Fruit fly (Drosophila melanogaster): Measurements from ENCODE around the gene CG44362.

The CG44362 gene

dm6 chr3L:11365432-11366318 lies 31.7 kb upstream of the CG44362 start (continued):
- TF ChIP-seq acj6 (GFP tag; optimal IDR thresholded peaks at IDR 0.05) (peak; percentile 56), Sox15 (GFP tag; optimal IDR thresholded peaks at IDR 0.05) (peak; percentile 55), CG6854 (GFP tag; optimal IDR thresholded peaks at IDR 0.05) (no peak), Hr4 (GFP tag; optimal IDR thresholded peaks at IDR 0.05) (peak; percentile 68), Sox14 (GFP tag; optimal IDR thresholded peaks at IDR 0.05) (peak; percentile 21), dsx (GFP tag; optimal IDR thresholded peaks at IDR 0.05; ENCODE audit: poor library complexity, severe bottlenecking) (peak; percentile 87), CG6276 (GFP tag; optimal IDR thresholded peaks at IDR 0.05) (no peak), salr (GFP tag; optimal IDR thresholded peaks at IDR 0.05) (peak in 1 of 2 experiments; percentile 47), CG8319 (GFP tag; optimal IDR thresholded peaks at IDR 0.05) (no peak), CG32006 (GFP tag; optimal IDR thresholded peaks at IDR 0.05) (peak; percentile 83)

- TF ChIP-seq fd85E (GFP tag; optimal IDR thresholded peaks at IDR 0.05): no peak
- no peak for TF ChIP-seq Sox14 (GFP tag; optimal IDR thresholded peaks at IDR 0.05)
- TF ChIP-seq CG8119 (GFP tag; IDR thresholded peaks at IDR 0.05): peak; percentile 74; the same call in 2 of the 3 replicates
- TF ChIP-seq dsx (GFP tag; optimal IDR thresholded peaks at IDR 0.05; ENCODE audit: poor library complexity, severe bottlenecking): peak; percentile 66
- no peak for TF ChIP-seq CG34406 (GFP tag; optimal IDR thresholded peaks at IDR 0.05)
- peak; percentile 77 for TF ChIP-seq eg (GFP tag; IDR thresholded peaks at IDR 0.05)
- TF ChIP-seq cyc (GFP tag; optimal IDR thresholded peaks at IDR 0.05): no peak
- TF ChIP-seq Hr38 (GFP tag; optimal IDR thresholded peaks at IDR 0.05): no peak
- no peak for TF ChIP-seq fkh (GFP tag; optimal IDR thresholded peaks at IDR 0.05)
- TF ChIP-seq svp (GFP tag): no peak
- TF ChIP-seq topi (GFP tag; optimal IDR thresholded peaks at IDR 0.05): no peak
- TF ChIP-seq CG7368 (GFP tag; optimal IDR thresholded peaks at IDR 0.05): peak; percentile 77
- no peak for TF ChIP-seq CG4318 (GFP tag; optimal IDR thresholded peaks at IDR 0.05)
- TF ChIP-seq Blimp-1 (GFP tag; optimal IDR thresholded peaks at IDR 0.05): no peak
- TF ChIP-seq Eip93F (GFP tag; optimal IDR thresholded peaks at IDR 0.05): no peak
- TF ChIP-seq achi (GFP tag; optimal IDR thresholded peaks at IDR 0.05): no peak
- TF ChIP-seq salr (GFP tag; optimal IDR thresholded peaks at IDR 0.05): peak in 1 of 2 experiments; percentile 16
- TF ChIP-seq ss (GFP tag; optimal IDR thresholded peaks at IDR 0.05): peak; percentile 67 to 82
- no peak for TF ChIP-seq CG10669 (GFP tag; optimal IDR thresholded peaks at IDR 0.05)
- peak; percentile 85 for TF ChIP-seq CG1621 (tag; optimal IDR thresholded peaks at IDR 0.05)
- no peak for TF ChIP-seq CG8632 (GFP tag; optimal IDR thresholded peaks at IDR 0.05)
- no peak for TF ChIP-seq Ets21C (GFP tag; optimal IDR thresholded peaks at IDR 0.05)
- TF ChIP-seq CG6163 (GFP tag; IDR thresholded peaks at IDR 0.05): peak; percentile 95
- peak; percentile 54 for TF ChIP-seq CG9139 (GFP tag; optimal IDR thresholded peaks at IDR 0.05)
- no peak for TF ChIP-seq CG3032 (tag; optimal IDR thresholded peaks at IDR 0.05)
- TF ChIP-seq spab (GFP tag; optimal IDR thresholded peaks at IDR 0.05): peak; percentile 14
- TF ChIP-seq CG11762 (GFP tag; optimal IDR thresholded peaks at IDR 0.05; ENCODE audit: insufficient read depth): no peak
- TF ChIP-seq vri (GFP tag; optimal IDR thresholded peaks at IDR 0.05): no peak
- TF ChIP-seq CG6854 (GFP tag; optimal IDR thresholded peaks at IDR 0.05): peak; percentile 32
- no peak for TF ChIP-seq Met (GFP tag; optimal IDR thresholded peaks at IDR 0.05)
- TF ChIP-seq CG10631 (GFP tag; optimal IDR thresholded peaks at IDR 0.05): no peak
- TF ChIP-seq fd59A (GFP tag; optimal IDR thresholded peaks at IDR 0.05): no peak
- TF ChIP-seq Smox (GFP tag; optimal IDR thresholded peaks at IDR 0.05): no peak
- TF ChIP-seq Ets96B (tag; optimal IDR thresholded peaks at IDR 0.05): peak; percentile 34
- TF ChIP-seq Eip75B (GFP tag; optimal IDR thresholded peaks at IDR 0.05): no peak
- peak; percentile 24 for TF ChIP-seq CG16779 (tag; optimal IDR thresholded peaks at IDR 0.05)
- TF ChIP-seq Sox15 (GFP tag; optimal IDR thresholded peaks at IDR 0.05): no peak
- no peak for TF ChIP-seq CG6276 (GFP tag; optimal IDR thresholded peaks at IDR 0.05)
- TF ChIP-seq CG11294 (GFP tag; IDR thresholded peaks at IDR 0.05): no peak
- TF ChIP-seq CG15336 (GFP tag; IDR thresholded peaks at IDR 0.05): peak; percentile 72
- TF ChIP-seq OdsH (GFP tag; optimal IDR thresholded peaks at IDR 0.05): no peak
- peak; percentile 84 for TF ChIP-seq Lpt (GFP tag; optimal IDR thresholded peaks at IDR 0.05)
- peak; percentile 25 for TF ChIP-seq Gug (GFP tag; IDR thresholded peaks at IDR 0.05)
Observed at dm6 chr3L:11366422-11366821, 30.9 kb upstream of the CG44362 start.
